Fruit fly (Drosophila melanogaster): ENCODE measurements around the gene Ptp61F.

Gene Ptp61F

dm6 chr3L:1320230-1320930 is 154.7 kb downstream of the Ptp61F start (continued):
- TF ChIP-seq lov (optimal IDR thresholded peaks at IDR 0.05) (no peak), lov (GFP tag; IDR thresholded peaks at IDR 0.05) (no peak), CG30403 (GFP tag; optimal IDR thresholded peaks at IDR 0.05) (peak; percentile 28), Gsc (GFP tag; IDR thresholded peaks at IDR 0.05) (no peak), sens-2 (GFP tag; IDR thresholded peaks at IDR 0.05) (no peak), CG7839 (tag; optimal IDR thresholded peaks at IDR 0.05) (peak; percentile 38), tio (GFP tag; optimal IDR thresholded peaks at IDR 0.05) (peak; percentile 27), pita (GFP tag; optimal IDR thresholded peaks at IDR 0.05) (no peak), CG17186 (GFP tag; optimal IDR thresholded peaks at IDR 0.05) (no peak), CG2889 (GFP tag; IDR thresholded peaks at IDR 0.05) (0 out of 3 replicates have a peak, but pooled peaks have one; percentile 11), bowl (GFP tag; IDR thresholded peaks at IDR 0.05) (no peak), CG2120 (GFP tag; optimal IDR thresholded peaks at IDR 0.05) (peak; percentile 45), sens (GFP tag) (peak; percentile 31), lab (GFP tag; optimal IDR thresholded peaks at IDR 0.05) (peak; percentile 57), D19A (tag; optimal IDR thresholded peaks at IDR 0.05) (peak; percentile 42), unpg (GFP tag; optimal IDR thresholded peaks at IDR 0.05) (peak; percentile 8), CG33213 (GFP tag; optimal IDR thresholded peaks at IDR 0.05) (no peak), Dll (GFP tag; IDR thresholded peaks at IDR 0.05; ENCODE audit: partially characterized antibody) (no peak), CG8290 (GFP tag; optimal IDR thresholded peaks at IDR 0.05) (no peak), CG8290 (tag; optimal IDR thresholded peaks at IDR 0.05) (peak in 1 of 2 experiments; percentile 5), Sox102F (GFP tag; optimal IDR thresholded peaks at IDR 0.05) (peak; percentile 31), Rx (GFP tag; IDR thresholded peaks at IDR 0.05) (no peak), CG6689 (GFP tag; IDR thresholded peaks at IDR 0.05) (0 out of 2 replicates have a peak, but pooled peaks have one; percentile 4), Six4 (GFP tag; optimal IDR thresholded peaks at IDR 0.05) (no peak)

- TF ChIP-seq CG6272 (GFP tag; IDR thresholded peaks at IDR 0.05), result peak; percentile 66
- TF ChIP-seq CG6254 (GFP tag; optimal IDR thresholded peaks at IDR 0.05), result peak; percentile 74
- no peak for TF ChIP-seq CG18011 (GFP tag; optimal IDR thresholded peaks at IDR 0.05)
- no peak for TF ChIP-seq CG10543 (GFP tag; optimal IDR thresholded peaks at IDR 0.05)
- peak; percentile 20 for TF ChIP-seq da (GFP tag; optimal IDR thresholded peaks at IDR 0.05)
- TF ChIP-seq chm (GFP tag; IDR thresholded peaks at IDR 0.05), result peak; percentile 73
- TF ChIP-seq CG14860 (GFP tag; IDR thresholded peaks at IDR 0.05; ENCODE audit: partially characterized antibody), result no peak
- peak; percentile 38 for TF ChIP-seq zen (tag; optimal IDR thresholded peaks at IDR 0.05)
- peak; percentile 55 for TF ChIP-seq Dek (tag; optimal IDR thresholded peaks at IDR 0.05)
- TF ChIP-seq CG30020 (tag; optimal IDR thresholded peaks at IDR 0.05), result no peak
- TF ChIP-seq CG17385 (GFP tag; optimal IDR thresholded peaks at IDR 0.05), result peak; percentile 75
- TF ChIP-seq CG2678 (tag; optimal IDR thresholded peaks at IDR 0.05), result peak; percentile 83
- peak; percentile 76 for TF ChIP-seq H2.0 (GFP tag; IDR thresholded peaks at IDR 0.05)
- no peak for TF ChIP-seq mld (GFP tag; IDR thresholded peaks at IDR 0.05; ENCODE audit: partially characterized antibody)
- peak; percentile 66 for TF ChIP-seq CG8359 (GFP tag; optimal IDR thresholded peaks at IDR 0.05; ENCODE audit: borderline replicate concordance)
- peak; percentile 67; the same call in 1 of the 2 replicates for TF ChIP-seq CG32532 (GFP tag; IDR thresholded peaks at IDR 0.05)
- TF ChIP-seq Dref (GFP tag; IDR thresholded peaks at IDR 0.05), result no peak
- no peak for TF ChIP-seq ERR (GFP tag; optimal IDR thresholded peaks at IDR 0.05)
- peak; percentile 58 for TF ChIP-seq CG4617 (GFP tag; optimal IDR thresholded peaks at IDR 0.05; ENCODE audit: borderline replicate concordance)
- TF ChIP-seq Hr3 (GFP tag; optimal IDR thresholded peaks at IDR 0.05), result peak; percentile 48
- TF ChIP-seq gcm (GFP tag; optimal IDR thresholded peaks at IDR 0.05), result peak; percentile 68
- TF ChIP-seq CG18619 (GFP tag; optimal IDR thresholded peaks at IDR 0.05), result peak; percentile 57
- TF ChIP-seq Fer1 (GFP tag; optimal IDR thresholded peaks at IDR 0.05), result peak; percentile 63
- peak; percentile 80 for TF ChIP-seq CG4820 (GFP tag; optimal IDR thresholded peaks at IDR 0.05)
- no peak for TF ChIP-seq CG13287 (GFP tag; IDR thresholded peaks at IDR 0.05; ENCODE audit: partially characterized antibody)
- TF ChIP-seq BtbVII (GFP tag; optimal IDR thresholded peaks at IDR 0.05), result no peak
Measured at dm6 chr3L:1319097-1319725, 155.8 kb downstream of the Ptp61F start.

Measured in whole organism, embryonic.